Worm (Caenorhabditis elegans): Measurements from ENCODE around the gene str-38.

Gene str-38

ce11 chrV:15712385-15712784 is 19.7 kb downstream of the str-38 start:
- TF ChIP-seq W03F9.2 (tag; optimal IDR thresholded peaks at IDR 0.05) (no peak), dao-5 (tag; optimal IDR thresholded peaks at IDR 0.05) (no peak), him-1 (tag; optimal IDR thresholded peaks at IDR 0.05) (no peak)

- TF ChIP-seq him-1 (tag; optimal IDR thresholded peaks at IDR 0.05) (no peak), W03F9.2 (tag; optimal IDR thresholded peaks at IDR 0.05) (no peak), dao-5 (tag; optimal IDR thresholded peaks at IDR 0.05) (no peak)
Measured at ce11 chrV:15711898-15712297, 20.2 kb downstream of the str-38 start, which contains the start of gene str-101. Gene str-101, minus strand, starts transcription at chrV:15711998.

DNA sequence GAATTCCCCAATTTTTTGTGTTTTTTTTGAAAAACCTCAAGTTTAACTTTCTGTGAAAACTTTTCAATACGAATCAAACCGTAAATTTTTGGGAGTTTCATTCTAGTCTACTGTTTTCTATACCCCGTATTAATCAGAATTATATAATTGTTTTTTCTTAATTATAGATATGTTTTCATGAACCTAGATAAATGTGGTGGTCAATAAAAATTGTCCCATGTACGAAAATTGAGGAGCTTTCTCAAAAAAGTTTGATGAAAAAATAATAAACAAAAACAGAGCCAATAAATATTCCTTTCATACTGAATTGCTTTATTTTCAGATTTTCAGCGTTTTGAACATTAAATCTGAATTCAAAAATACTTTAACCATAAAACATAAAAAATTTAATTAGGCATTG is 21.7 kb downstream of the str-38 start, which contains the start of gene Y6E2A.1:
Y6E2A.1 (minus strand) TSS at position 101 of the 400 bp plus-strand sequence.
- TF ChIP-seq him-1 (tag; optimal IDR thresholded peaks at IDR 0.05), result no peak
- TF ChIP-seq W03F9.2 (tag; optimal IDR thresholded peaks at IDR 0.05), result no peak
- TF ChIP-seq dao-5 (tag; optimal IDR thresholded peaks at IDR 0.05), result no peak

- TF ChIP-seq dao-5 (tag; optimal IDR thresholded peaks at IDR 0.05), result no peak
- TF ChIP-seq him-1 (tag; optimal IDR thresholded peaks at IDR 0.05), result no peak
Measured at ce11 chrV:15707982-15708381, 24.1 kb downstream of the str-38 start.

DNA sequence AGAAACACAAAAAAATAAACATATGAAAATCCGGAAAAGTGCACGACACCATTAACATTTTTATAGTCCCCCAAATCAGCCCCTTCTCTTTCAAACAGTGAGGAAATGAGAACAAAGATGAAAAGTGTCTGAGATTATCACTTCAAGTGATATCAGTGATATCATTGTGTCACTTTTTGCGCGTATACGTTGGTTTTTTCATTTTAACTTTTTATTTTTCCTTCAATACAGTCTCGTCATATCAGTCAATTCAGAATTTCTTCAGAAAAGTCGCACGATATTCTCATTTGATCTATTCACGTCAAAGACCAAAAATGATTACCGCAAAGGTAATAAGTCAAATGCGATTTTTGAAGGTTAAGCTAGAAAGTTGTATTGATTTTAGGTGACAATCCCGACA is 27.4 kb downstream of the str-38 start, which contains the start of gene twk-34:
twk-34 (plus strand) TSS at position 216 of the 400 bp plus-strand sequence.
- TF ChIP-seq W03F9.2 (tag; optimal IDR thresholded peaks at IDR 0.05), result no peak

- TF ChIP-seq dao-5 (tag; optimal IDR thresholded peaks at IDR 0.05) (no peak), W03F9.2 (tag; optimal IDR thresholded peaks at IDR 0.05) (no peak), him-1 (tag; optimal IDR thresholded peaks at IDR 0.05) (no peak)
Measured at ce11 chrV:15702263-15702662, 29.8 kb downstream of the str-38 start, which contains the start of gene nhr-53. Gene nhr-53, minus strand, starts transcription at chrV:15702363.

DNA sequence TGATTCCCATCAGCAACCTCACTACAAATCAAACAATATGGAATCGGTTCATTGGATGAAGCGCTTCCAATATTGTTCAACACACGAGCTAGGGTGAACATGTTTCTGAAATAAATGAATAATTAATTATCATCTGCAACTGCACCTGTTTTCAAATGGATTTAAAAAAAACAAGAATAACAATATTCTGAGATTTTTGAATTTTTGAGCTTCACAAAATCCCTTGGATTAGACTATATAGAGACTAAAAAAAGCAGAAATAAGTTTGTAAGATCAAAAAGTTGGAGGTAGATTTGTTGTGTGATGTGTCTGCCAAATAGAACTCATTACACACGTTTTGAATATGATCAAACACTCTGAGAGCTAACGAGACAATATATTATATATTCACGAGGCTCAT is 32.3 kb downstream of the str-38 start, which contains the start of gene nhr-199:
nhr-199 (minus strand) TSS at position 101 of the 400 bp plus-strand sequence.
- TF ChIP-seq him-1 (tag; optimal IDR thresholded peaks at IDR 0.05) (no peak), W03F9.2 (tag; optimal IDR thresholded peaks at IDR 0.05) (no peak), dao-5 (tag; optimal IDR thresholded peaks at IDR 0.05) (no peak)

DNA sequence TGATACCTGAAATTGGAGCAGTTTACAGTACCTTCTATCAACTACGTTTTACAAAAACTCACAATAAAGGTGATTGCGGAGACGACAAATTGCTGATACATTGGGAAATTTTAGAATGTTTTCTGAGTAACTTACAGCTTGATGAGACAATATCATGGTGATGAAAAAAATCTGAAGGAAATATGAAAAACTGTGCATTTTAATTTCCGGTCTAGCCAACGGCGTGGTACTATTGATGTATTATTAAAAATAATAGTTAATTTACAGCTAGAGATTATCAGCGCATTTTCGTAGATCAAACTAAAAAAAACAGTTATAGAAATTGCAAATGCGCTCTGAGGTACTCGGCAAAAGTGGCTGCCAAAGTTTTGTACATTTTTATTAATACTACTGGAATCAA is 34.0 kb downstream of the str-38 start, which contains the start of gene srx-29:
srx-29 (minus strand) TSS at position 101 of the 400 bp plus-strand sequence.
- no peak for TF ChIP-seq W03F9.2 (tag; optimal IDR thresholded peaks at IDR 0.05)
- no peak for TF ChIP-seq him-1 (tag; optimal IDR thresholded peaks at IDR 0.05)
- no peak for TF ChIP-seq dao-5 (tag; optimal IDR thresholded peaks at IDR 0.05)

DNA sequence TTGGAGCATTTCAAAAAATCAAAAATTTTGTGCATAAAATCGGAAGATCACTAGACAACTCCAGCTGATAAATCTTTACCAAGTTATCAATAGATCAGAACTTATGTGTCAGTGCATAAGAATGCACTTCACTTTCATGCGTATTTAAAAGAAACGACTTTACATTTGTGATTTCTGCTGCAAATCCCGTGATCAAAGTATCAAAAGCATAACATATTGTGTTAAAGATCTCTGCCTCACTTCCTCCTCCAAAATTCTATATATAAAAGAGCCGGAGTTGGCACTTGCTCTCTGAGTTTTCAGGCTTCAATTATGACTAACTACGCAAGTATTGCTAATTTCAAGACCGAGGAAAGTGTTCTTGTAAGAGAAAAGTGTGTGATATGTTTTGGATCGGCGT is 38.4 kb downstream of the str-38 start, which contains the start of gene nhr-198:
nhr-198 (plus strand) TSS at position 313 of the 400 bp plus-strand sequence.
- no peak for TF ChIP-seq W03F9.2 (tag; optimal IDR thresholded peaks at IDR 0.05)
- no peak for TF ChIP-seq dao-5 (tag; optimal IDR thresholded peaks at IDR 0.05)
- TF ChIP-seq him-1 (tag; optimal IDR thresholded peaks at IDR 0.05), result no peak

DNA sequence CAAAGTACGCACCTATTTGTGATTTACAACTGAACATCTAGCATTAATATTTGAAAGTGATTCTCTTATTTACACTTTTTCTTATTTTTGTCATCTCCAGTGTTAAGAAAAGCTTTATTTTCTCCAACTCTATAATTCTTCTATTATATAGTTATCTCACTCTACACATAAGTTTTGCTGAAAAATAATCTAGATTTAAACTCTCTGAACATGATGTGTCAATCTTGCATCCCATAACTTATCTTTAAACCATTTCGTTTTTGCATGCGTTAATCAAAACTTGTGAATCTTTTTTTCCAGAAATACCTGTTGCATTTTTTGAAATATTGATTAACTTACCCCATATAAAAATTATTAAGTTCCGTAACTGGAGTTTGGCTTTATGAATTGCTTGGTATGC is 42.2 kb downstream of the str-38 start, which contains the start of gene nhr-268:
nhr-268 (plus strand) TSS at position 301 of the 400 bp plus-strand sequence.
- TF ChIP-seq dao-5 (tag; optimal IDR thresholded peaks at IDR 0.05) (no peak), W03F9.2 (tag; optimal IDR thresholded peaks at IDR 0.05) (no peak), him-1 (tag; optimal IDR thresholded peaks at IDR 0.05) (no peak)

ce11 chrV:15687660-15688059 is 44.4 kb downstream of the str-38 start, which contains the start of gene nhr-197:
Gene nhr-197, plus strand, starts transcription at chrV:15687960.
- TF ChIP-seq him-1 (tag; optimal IDR thresholded peaks at IDR 0.05) (no peak), W03F9.2 (tag; optimal IDR thresholded peaks at IDR 0.05) (no peak), dao-5 (tag; optimal IDR thresholded peaks at IDR 0.05) (no peak)

- TF ChIP-seq him-1 (tag; optimal IDR thresholded peaks at IDR 0.05) (no peak), dao-5 (tag; optimal IDR thresholded peaks at IDR 0.05) (no peak), W03F9.2 (tag; optimal IDR thresholded peaks at IDR 0.05) (no peak)
Measured at ce11 chrV:15685599-15685998, 46.5 kb downstream of the str-38 start, which contains the start of gene nhr-196. Gene nhr-196, plus strand, starts transcription at chrV:15685716.
